Worm (Caenorhabditis elegans) whole organism, L1 larva: ENCODE data around the gene mrps-16.

Source experiments
- F16B12.6 ChIP-seq: fragments of 150-350 bp; optimal IDR thresholded peaks from 2 replicates; lab custom pipeline; 2014; ENCODE audit warnings: missing biosample characterization, missing genetic modification characterization
- alr-1 ChIP-seq: fragments of 200-800 bp; sonication (Bioruptor generic); optimal IDR thresholded peaks from 2 replicates; lab custom pipeline; 2018; ENCODE audit warnings: borderline replicate concordance, mild to moderate bottlenecking, missing genetic modification characterization, missing compliant biosample characterization
- blmp-1 ChIP-seq: fragments of 150-350 bp; optimal IDR thresholded peaks from 2 replicates; lab custom pipeline; 2014; ENCODE audit warnings: missing biosample characterization, missing genetic modification characterization
- ceh-8 ChIP-seq: fragments of 200-800 bp; sonication (Bioruptor generic); optimal IDR thresholded peaks from 2 replicates; lab custom pipeline; 2018; ENCODE audit warnings: mild to moderate bottlenecking, missing genetic modification characterization, moderate library complexity, missing compliant biosample characterization
- ceh-90 ChIP-seq: sonication (generic microtip); optimal IDR thresholded peaks from 2 replicates; lab custom pipeline; 2016; ENCODE audit warnings: missing genetic modification characterization, missing compliant biosample characterization
- dpl-1 ChIP-seq, 3 experiments: fragments of 150-350 bp in 2 of 3; sonication (generic microtip) in 1 of 3; optimal IDR thresholded peaks; 2 replicates each; lab custom pipeline; 2014 to 2017; ENCODE audit warnings: missing biosample characterization in 3 of 3, missing genetic modification characterization in 3 of 3, missing genetic modification reagents in 3 of 3
- dsc-1 ChIP-seq: sonication (generic microtip); optimal IDR thresholded peaks from 2 replicates; lab custom pipeline; 2016; ENCODE audit warnings: mild to moderate bottlenecking, missing genetic modification characterization, missing compliant biosample characterization
- efl-1 ChIP-seq, 4 experiments: fragments of 150-350 bp; optimal IDR thresholded peaks in 3 of 4; peaks in 1 of 4; 1 replicate in 1 of 4; 2 replicates in 3 of 4; lab custom pipeline; 2014; ENCODE audit warnings: missing biosample characterization in 2 of 4, missing genetic modification characterization in 2 of 4, missing genetic modification reagents in 2 of 4
- elt-2 ChIP-seq: sonication (generic microtip); optimal IDR thresholded peaks from 2 replicates; lab custom pipeline; 2016; ENCODE audit warnings: missing genetic modification characterization, mild to moderate bottlenecking, inconsistent platforms, missing compliant biosample characterization, missing genetic modification reagents
- elt-3 ChIP-seq, 6 experiments: fragments of 150-350 bp in 1 of 6; sonication (generic microtip); optimal IDR thresholded peaks; 2 replicates each; lab custom pipeline; 2017 to 2018; ENCODE audit warnings: missing biosample characterization in 6 of 6, missing genetic modification characterization in 6 of 6, inconsistent platforms in 1 of 6
- ets-5 ChIP-seq: fragments of 200-800 bp; sonication (Bioruptor generic); IDR thresholded peaks from 2 replicates; pipeline ENCODE4 v1.3.6; 2022; ENCODE audit warnings: missing genetic modification characterization, missing compliant biosample characterization
- fkh-10 ChIP-seq: sonication (generic microtip); optimal IDR thresholded peaks from 2 replicates; lab custom pipeline; 2017; ENCODE audit warnings: missing biosample characterization, missing genetic modification reagents, missing genetic modification characterization
- grh-1 ChIP-seq: fragments of 200-800 bp; sonication (Bioruptor generic); IDR thresholded peaks from 2 replicates; pipeline ENCODE4 v1.3.6; 2022; ENCODE audit warnings: missing genetic modification reagents, missing genetic modification characterization, missing compliant biosample characterization
- hpl-2 ChIP-seq: fragments of 150-350 bp; optimal IDR thresholded peaks from 2 replicates; lab custom pipeline; 2014; ENCODE audit warnings: missing biosample characterization, missing genetic modification reagents, missing genetic modification characterization
- jun-1 ChIP-seq: fragments of 150-350 bp; optimal IDR thresholded peaks from 2 replicates; lab custom pipeline; 2014; ENCODE audit warnings: missing biosample characterization, missing genetic modification reagents, missing genetic modification characterization
- lin-14 ChIP-seq: fragments of 200-800 bp; sonication (Bioruptor generic); optimal IDR thresholded peaks from 2 replicates; lab custom pipeline; 2018; ENCODE audit warnings: mild to moderate bottlenecking, missing genetic modification characterization, moderate library complexity, missing compliant biosample characterization
- lin-15B ChIP-seq: fragments of 150-350 bp; sonication (generic microtip); optimal IDR thresholded peaks from 3 replicates; lab custom pipeline; 2014; ENCODE audit warnings: missing biosample characterization, missing genetic modification characterization
- lsy-2 ChIP-seq, 2 experiments: fragments of 150-350 bp; optimal IDR thresholded peaks; 2 replicates each; lab custom pipeline; 2014; ENCODE audit warnings: missing biosample characterization in 2 of 2, missing genetic modification characterization in 2 of 2
- nhr-28 ChIP-seq: fragments of 150-350 bp; optimal IDR thresholded peaks from 2 replicates; lab custom pipeline; 2014; ENCODE audit warnings: missing biosample characterization, missing genetic modification characterization
- nhr-71 ChIP-seq: sonication (generic microtip); optimal IDR thresholded peaks from 2 replicates; lab custom pipeline; 2016; ENCODE audit warnings: mild to moderate bottlenecking, missing genetic modification characterization, moderate library complexity, missing compliant biosample characterization
- nhr-77 ChIP-seq: fragments of 150-350 bp; optimal IDR thresholded peaks from 2 replicates; lab custom pipeline; 2014; ENCODE audit warnings: missing biosample characterization, missing genetic modification characterization
- nhr-85 ChIP-seq: sonication (generic microtip); peaks from one replicate; lab custom pipeline; 2016; ENCODE audit warnings: missing genetic modification characterization, inconsistent platforms, missing compliant biosample characterization
- pag-3 ChIP-seq: sonication (generic microtip); optimal IDR thresholded peaks from 2 replicates; lab custom pipeline; 2017; ENCODE audit warnings: missing genetic modification characterization, mild to moderate bottlenecking, missing compliant biosample characterization, antibody characterized with exemption, borderline replicate concordance; ENCODE audit not compliant: insufficient read depth
- rnt-1 ChIP-seq: sonication (generic microtip); optimal IDR thresholded peaks from 2 replicates; lab custom pipeline; 2016; ENCODE audit warnings: mild to moderate bottlenecking, missing genetic modification characterization, moderate library complexity, missing compliant biosample characterization
- snu-23 ChIP-seq: sonication (generic microtip); optimal IDR thresholded peaks from 2 replicates; lab custom pipeline; 2016; ENCODE audit warnings: missing genetic modification characterization, missing compliant biosample characterization
- sox-4 ChIP-seq: sonication (generic microtip); optimal IDR thresholded peaks from 2 replicates; lab custom pipeline; 2016; ENCODE audit warnings: missing genetic modification characterization, missing compliant biosample characterization
- tbx-2 ChIP-seq: sonication (generic microtip); optimal IDR thresholded peaks from 2 replicates; lab custom pipeline; 2016; ENCODE audit warnings: missing genetic modification characterization, missing compliant biosample characterization
- tlp-1 ChIP-seq: fragments of 150-350 bp; optimal IDR thresholded peaks from 2 replicates; lab custom pipeline; 2014; ENCODE audit warnings: missing biosample characterization, missing genetic modification characterization
- unc-130 ChIP-seq: fragments of 150-350 bp; optimal IDR thresholded peaks from 2 replicates; lab custom pipeline; 2017; ENCODE audit warnings: missing biosample characterization, missing genetic modification characterization, inconsistent platforms
- unc-62 ChIP-seq: fragments of 150-350 bp; optimal IDR thresholded peaks from 2 replicates; lab custom pipeline; 2014; ENCODE audit warnings: missing biosample characterization, missing genetic modification reagents, missing genetic modification characterization
- zip-4 ChIP-seq: fragments of 200-800 bp; sonication (Bioruptor generic); optimal IDR thresholded peaks from 2 replicates; lab custom pipeline; 2018; ENCODE audit warnings: mild to moderate bottlenecking, missing genetic modification characterization, moderate library complexity, missing compliant biosample characterization

The mrps-16 gene

ce11 chrII:5459534-5459933, 14.6 kb upstream of the mrps-16 start:
- TF ChIP-seq elt-3 (tag; optimal IDR thresholded peaks at IDR 0.05; lab: Kevin White, UChicago) (peak in 1 of 6 experiments; percentile 58), efl-1 (optimal IDR thresholded peaks at IDR 0.05; lab: Kevin White, UChicago) (no peak), efl-1 (GFP tag; optimal IDR thresholded peaks at IDR 0.05 in 1 of 2; lab: Kevin White, UChicago) (no peak), blmp-1 (tag; lab: Kevin White, UChicago) (peak; percentile 90), lin-14 (GFP tag; lab: Kevin White, UChicago) (peak; percentile 37), ceh-90 (no peak), nhr-85 (tag; lab: Kevin White, UChicago) (peak; percentile 3)

- TF ChIP-seq elt-2: no peak
- no peak for TF ChIP-seq ceh-8 (GFP tag; lab: Kevin White, UChicago)
- TF ChIP-seq grh-1 (GFP tag; lab: Robert Waterston, UW): no peak
- TF ChIP-seq nhr-85 (tag; lab: Kevin White, UChicago): peak; percentile 33
- TF ChIP-seq dpl-1 (GFP tag; optimal IDR thresholded peaks at IDR 0.05; lab: Kevin White, UChicago): no peak
- TF ChIP-seq nhr-77 (tag; lab: Kevin White, UChicago): no peak
- no peak for TF ChIP-seq fkh-10
- TF ChIP-seq dsc-1 (tag; lab: Kevin White, UChicago): no peak
- TF ChIP-seq efl-1 (optimal IDR thresholded peaks at IDR 0.05; lab: Kevin White, UChicago): no peak
- no peak for TF ChIP-seq efl-1 (GFP tag; optimal IDR thresholded peaks at IDR 0.05 in 1 of 2; lab: Kevin White, UChicago)
- peak in 1 of 6 experiments; percentile 43 for TF ChIP-seq elt-3 (tag; optimal IDR thresholded peaks at IDR 0.05; lab: Kevin White, UChicago)
- TF ChIP-seq lin-15B (tag; lab: Kevin White, UChicago): no peak
- no peak for TF ChIP-seq pag-3 (tag; lab: Kevin White, UChicago)
- no peak for TF ChIP-seq unc-62 (GFP tag; lab: Kevin White, UChicago)
- TF ChIP-seq sox-4 (tag; lab: Kevin White, UChicago): no peak
- no peak for TF ChIP-seq alr-1 (tag; lab: Kevin White, UChicago)
- TF ChIP-seq jun-1: no peak
- TF ChIP-seq hpl-2 (GFP tag; lab: Kevin White, UChicago): no peak
- TF ChIP-seq blmp-1 (tag; lab: Kevin White, UChicago): peak; percentile 62
- no peak for TF ChIP-seq tbx-2 (tag; lab: Kevin White, UChicago)
- TF ChIP-seq nhr-28 (tag; lab: Kevin White, UChicago): no peak
- peak; percentile 15 for TF ChIP-seq lin-14 (GFP tag; lab: Kevin White, UChicago)
- TF ChIP-seq tlp-1 (tag; lab: Kevin White, UChicago): no peak
- TF ChIP-seq F16B12.6 (tag; lab: Kevin White, UChicago): no peak
Observed at ce11 chrII:5460911-5461310, 13.3 kb upstream of the mrps-16 start.

ce11 chrII:5463692-5464300, 10.4 kb upstream of the mrps-16 start:
- TF ChIP-seq dsc-1 (tag; lab: Kevin White, UChicago): peak; percentile 24
- peak; percentile 4 to 9 for TF ChIP-seq lsy-2 (tag; optimal IDR thresholded peaks at IDR 0.05; lab: Kevin White, UChicago)
- TF ChIP-seq alr-1 (tag; lab: Kevin White, UChicago): no peak
- peak; percentile 70 for TF ChIP-seq blmp-1 (tag; lab: Kevin White, UChicago)
- TF ChIP-seq unc-130 (tag; lab: Kevin White, UChicago): peak; percentile 26
- peak; percentile 6 for TF ChIP-seq rnt-1 (tag; lab: Kevin White, UChicago)
- TF ChIP-seq efl-1 (optimal IDR thresholded peaks at IDR 0.05; lab: Kevin White, UChicago): peak in 1 of 2 experiments; percentile 4
- TF ChIP-seq efl-1 (GFP tag; optimal IDR thresholded peaks at IDR 0.05 in 1 of 2; lab: Kevin White, UChicago): peak in 1 of 2 experiments; percentile 86
- TF ChIP-seq lin-14 (GFP tag; lab: Kevin White, UChicago): peak; percentile 65
- TF ChIP-seq ets-5 (GFP tag; lab: Robert Waterston, UW): no peak
- TF ChIP-seq fkh-10: peak; percentile 23
- peak; percentile 7 for TF ChIP-seq nhr-71 (tag; lab: Kevin White, UChicago)
- no peak for TF ChIP-seq snu-23 (GFP tag; lab: Kevin White, UChicago)
- TF ChIP-seq, all 84 proteins: peak for 9

ce11 chrII:5465729-5466408, 8.3 kb upstream of the mrps-16 start, which contains the start of gene clr-1:
clr-1 (plus strand) TSS chrII:5466358.
- TF ChIP-seq ceh-8 (GFP tag; lab: Kevin White, UChicago) (no peak), rnt-1 (tag; lab: Kevin White, UChicago) (peak; percentile 39), efl-1 (optimal IDR thresholded peaks at IDR 0.05; lab: Kevin White, UChicago) (no peak), efl-1 (GFP tag; optimal IDR thresholded peaks at IDR 0.05 in 1 of 2; lab: Kevin White, UChicago) (peak in 1 of 2 experiments; percentile 34), nhr-85 (tag; lab: Kevin White, UChicago) (peak; percentile 8), zip-4 (GFP tag; lab: Kevin White, UChicago) (no peak), lin-14 (GFP tag; lab: Kevin White, UChicago) (peak; percentile 20)
